Worm (Caenorhabditis elegans): Measurements from ENCODE around the gene sri-54.

ce11 chrII:3093352-3093751 is 44.4 kb downstream of the sri-54 start, which contains the start of gene srg-22:
- no peak for TF ChIP-seq zag-1 (tag; optimal IDR thresholded peaks at IDR 0.05)
- no peak for TF ChIP-seq fos-1 (tag; optimal IDR thresholded peaks at IDR 0.05)
- TF ChIP-seq skn-1 (tag; optimal IDR thresholded peaks at IDR 0.05) = no peak
- no peak for TF ChIP-seq ceh-9 (tag; optimal IDR thresholded peaks at IDR 0.05)
- no peak for TF ChIP-seq fkh-10 (GFP tag; optimal IDR thresholded peaks at IDR 0.05)
- TF ChIP-seq nhr-237 (tag; optimal IDR thresholded peaks at IDR 0.05) = no peak
- no peak for TF ChIP-seq unc-62 (GFP tag; optimal IDR thresholded peaks at IDR 0.05)
- TF ChIP-seq jun-1 (tag; optimal IDR thresholded peaks at IDR 0.05) = no peak
- no peak for TF ChIP-seq mdl-1 (tag; optimal IDR thresholded peaks at IDR 0.05)
- no peak for TF ChIP-seq ztf-11 (tag; optimal IDR thresholded peaks at IDR 0.05)
- TF ChIP-seq lsy-12 (tag; optimal IDR thresholded peaks at IDR 0.05) = no peak
- TF ChIP-seq ama-1 (optimal IDR thresholded peaks at IDR 0.05) = no peak
- no peak for TF ChIP-seq nfya-1 (tag; optimal IDR thresholded peaks at IDR 0.05; ENCODE audit: insufficient read depth)
